Fruit fly (Drosophila melanogaster): ENCODE measurements around the gene CG3631.

Gene CG3631

DNA sequence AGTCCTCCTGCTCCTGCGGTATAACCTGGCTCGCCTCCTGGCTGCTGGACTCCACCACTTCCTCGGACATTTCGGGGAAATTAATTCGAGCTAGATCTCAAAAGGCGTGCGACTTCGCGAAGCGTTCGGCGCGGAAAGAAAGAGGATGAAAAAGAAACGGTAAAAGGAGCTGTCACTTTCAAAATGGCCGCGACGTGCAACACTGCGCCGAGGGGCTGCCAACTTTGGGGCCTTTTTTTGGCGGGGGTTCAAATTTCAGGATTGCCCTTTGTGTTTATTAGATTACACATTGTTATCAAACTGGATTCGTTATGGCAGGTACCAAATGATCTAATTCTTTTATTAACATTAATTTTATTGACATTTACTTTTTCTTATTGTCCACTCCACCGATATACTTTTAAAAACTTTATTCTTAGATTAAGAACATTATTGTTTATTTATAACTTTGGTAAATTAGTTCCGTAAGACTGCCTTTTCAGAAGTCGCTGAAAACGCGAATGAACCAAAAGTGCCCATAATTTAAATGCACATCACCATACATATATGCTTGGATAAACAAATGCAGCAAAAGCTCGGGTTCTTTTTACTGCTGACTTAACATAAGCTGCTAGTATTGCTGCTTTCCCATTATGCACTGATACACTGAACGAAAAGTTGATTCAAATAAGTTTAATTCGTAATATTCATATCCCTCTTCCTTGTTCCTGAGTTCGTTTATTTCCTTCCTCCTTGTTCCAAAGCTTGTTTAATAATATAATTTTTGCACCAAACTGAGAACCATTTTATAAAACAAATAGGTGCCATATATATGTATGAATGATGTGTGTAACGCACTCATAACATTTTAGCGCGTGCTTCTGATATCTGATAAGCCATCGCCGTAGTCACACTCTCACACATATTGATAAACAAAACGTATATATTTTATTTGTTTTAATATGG, 22.4 kb downstream of the CG3631 start, which contains the start of gene RpS5b:
Gene RpS5b, minus strand, starts transcription at position 156 of the 945 bp plus-strand sequence.
- TF ChIP-seq Fer3 (tag; optimal IDR thresholded peaks at IDR 0.05) (peak; percentile 3), fru (optimal IDR thresholded peaks at IDR 0.05) (no peak), Dref (GFP tag; IDR thresholded peaks at IDR 0.05) (0 out of 2 replicates have a peak, but pooled peaks have one; percentile 27), Dfd (GFP tag; optimal IDR thresholded peaks at IDR 0.05) (no peak), Pdp1 (GFP tag; optimal IDR thresholded peaks at IDR 0.05) (peak in 1 of 2 experiments; percentile 25), CG15514 (GFP tag; optimal IDR thresholded peaks at IDR 0.05) (peak; percentile 65), Ets97D (GFP tag; optimal IDR thresholded peaks at IDR 0.05) (peak; percentile 80), CG11247 (GFP tag; IDR thresholded peaks at IDR 0.05) (no peak), stc (GFP tag; IDR thresholded peaks at IDR 0.05) (no peak), wor (GFP tag; IDR thresholded peaks at IDR 0.05) (no peak), sc (optimal IDR thresholded peaks at IDR 0.05) (no peak), sc (GFP tag; optimal IDR thresholded peaks at IDR 0.05) (no peak), CG6272 (GFP tag; IDR thresholded peaks at IDR 0.05) (no peak), cwo (GFP tag; optimal IDR thresholded peaks at IDR 0.05) (peak; percentile 32), sob (GFP tag; IDR thresholded peaks at IDR 0.05) (0 out of 2 replicates have a peak, but pooled peaks have one; percentile 12), al (GFP tag; IDR thresholded peaks at IDR 0.05) (no peak), trem (tag; optimal IDR thresholded peaks at IDR 0.05) (peak; percentile 95), MBD-R2 (GFP tag; IDR thresholded peaks at IDR 0.05) (peak; percentile 16; the same call in 1 of the 2 replicates), CG2116 (GFP tag; optimal IDR thresholded peaks at IDR 0.05) (peak; percentile 97), phol (tag; optimal IDR thresholded peaks at IDR 0.05) (peak; percentile 75), CG12659 (GFP tag; optimal IDR thresholded peaks at IDR 0.05) (peak; percentile 41), schlank (tag; optimal IDR thresholded peaks at IDR 0.05) (no peak), Myb (GFP tag; optimal IDR thresholded peaks at IDR 0.05) (peak; percentile 78), sens (GFP tag) (peak; percentile 65), CG14014 (GFP tag; IDR thresholded peaks at IDR 0.05) (no peak), nom (GFP tag; optimal IDR thresholded peaks at IDR 0.05) (peak; percentile 43), CrebB (tag; optimal IDR thresholded peaks at IDR 0.05) (no peak), CG4617 (GFP tag; optimal IDR thresholded peaks at IDR 0.05; ENCODE audit: borderline replicate concordance) (no peak), pzg (GFP tag; optimal IDR thresholded peaks at IDR 0.05) (peak; percentile 52), Ada2b (GFP tag; IDR thresholded peaks at IDR 0.05) (no peak), Dp (GFP tag; optimal IDR thresholded peaks at IDR 0.05) (peak; percentile 84), Rfx (GFP tag; IDR thresholded peaks at IDR 0.05) (peak; percentile 34; the same call in 1 of the 2 replicates), bbx (GFP tag; IDR thresholded peaks at IDR 0.05; ENCODE audit: partially characterized antibody) (no peak), B-H1 (GFP tag; IDR thresholded peaks at IDR 0.05) (no peak), Chrac-16 (GFP tag; optimal IDR thresholded peaks at IDR 0.05) (no peak), chm (GFP tag; IDR thresholded peaks at IDR 0.05) (no peak), E2f2 (GFP tag; IDR thresholded peaks at IDR 0.05) (peak; percentile 86), GATAe (GFP tag; conservative IDR thresholded peaks at IDR 0.05) (no peak), Med (GFP tag) (peak; percentile 53), CG3995 (GFP tag; optimal IDR thresholded peaks at IDR 0.05) (no peak), Ptx1 (GFP tag; IDR thresholded peaks at IDR 0.05) (no peak), Sry-δ (GFP tag; optimal IDR thresholded peaks at IDR 0.05) (peak; percentile 10), CG6791 (GFP tag; IDR thresholded peaks at IDR 0.05; ENCODE audit: partially characterized antibody) (no peak), CG6175 (GFP tag; IDR thresholded peaks at IDR 0.05) (no peak), nerfin-1 (tag; optimal IDR thresholded peaks at IDR 0.05) (no peak), mirr (GFP tag; optimal IDR thresholded peaks at IDR 0.05) (no peak), Bgb (GFP tag; IDR thresholded peaks at IDR 0.05; ENCODE audit: partially characterized antibody) (no peak), dati (GFP tag; IDR thresholded peaks at IDR 0.05) (0 out of 2 replicates have a peak, but pooled peaks have one; percentile 1), Hmr (GFP tag; optimal IDR thresholded peaks at IDR 0.05) (peak; percentile 13)
